Worm (Caenorhabditis elegans) whole organism, young adult: Measurements from ENCODE around the gene Y43F8B.28.

Source experiments
- C06A6.2 ChIP-seq: fragments of 200-800 bp; sonication (Bioruptor generic); conservative IDR thresholded peaks from 2 replicates; pipeline ENCODE4 v1.3.6; 2022; ENCODE audit warnings: missing genetic modification characterization, missing compliant biosample characterization
- D2030.7 ChIP-seq: fragments of 200-800 bp; sonication (Bioruptor generic); IDR thresholded peaks from 2 replicates; pipeline ENCODE4 v1.3.6; 2022; ENCODE audit warnings: missing genetic modification reagents, missing genetic modification characterization, missing compliant biosample characterization
- F22D6.2 ChIP-seq: sonication (generic microtip); optimal IDR thresholded peaks from 2 replicates; lab custom pipeline; 2016; ENCODE audit warnings: mild to moderate bottlenecking, missing genetic modification characterization, missing compliant biosample characterization
- ama-1 ChIP-seq, 3 experiments: fragments of 150-350 bp in 1 of 3; sonication (generic microtip) in 2 of 3; optimal IDR thresholded peaks; 2 replicates each; lab custom pipeline; 2014 to 2018; ENCODE audit warnings: missing biosample characterization in 2 of 3, missing genetic modification characterization in 2 of 3, missing genetic modification reagents in 2 of 3
- lin-35 ChIP-seq, 3 experiments: fragments of 150-350 bp in 2 of 3; sonication (generic microtip) in 1 of 3; optimal IDR thresholded peaks; 2 replicates each; lab custom pipeline; 2014 to 2018; ENCODE audit warnings: missing biosample characterization in 3 of 3, missing genetic modification characterization in 3 of 3, missing genetic modification reagents in 3 of 3
- nfya-2 ChIP-seq: fragments of 200-800 bp; sonication (Bioruptor generic); IDR thresholded peaks from 2 replicates; pipeline ENCODE4 v1.3.6; 2022; ENCODE audit warnings: missing genetic modification reagents, missing genetic modification characterization, missing compliant biosample characterization
- nhr-179 ChIP-seq: sonication (generic microtip); optimal IDR thresholded peaks from 2 replicates; lab custom pipeline; 2016; ENCODE audit warnings: mild to moderate bottlenecking, missing genetic modification characterization, missing compliant biosample characterization
- pbrm-1 ChIP-seq: fragments of 200-800 bp; sonication (Bioruptor generic); IDR thresholded peaks from 2 replicates; pipeline ENCODE4 v1.3.6; 2022; ENCODE audit warnings: missing genetic modification reagents, missing genetic modification characterization, missing compliant biosample characterization
- pha-4 ChIP-seq: fragments of 150-350 bp; sonication (generic microtip); optimal IDR thresholded peaks from 2 replicates; lab custom pipeline; 2014; ENCODE audit warnings: missing biosample characterization, missing genetic modification reagents, missing genetic modification characterization
- snpc-4 ChIP-seq, 5 experiments: fragments of 150-350 bp in 1 of 5; sonication (generic microtip) in 4 of 5; optimal IDR thresholded peaks; 2 replicates each; lab custom pipeline; 2014 to 2018; ENCODE audit warnings: missing genetic modification characterization in 5 of 5, missing biosample characterization in 3 of 5, antibody characterized with exemption in 2 of 5, mild to moderate bottlenecking in 2 of 5, missing compliant biosample characterization in 2 of 5, missing genotype in 2 of 5, moderate library complexity in 2 of 5, missing genetic modification reagents in 1 of 5
- unc-130 ChIP-seq: sonication (generic microtip); optimal IDR thresholded peaks from 2 replicates; lab custom pipeline; 2016; ENCODE audit warnings: missing genetic modification reagents, missing genetic modification characterization, missing compliant biosample characterization
- zfh-2 ChIP-seq: fragments of 200-800 bp; sonication (Bioruptor generic); conservative IDR thresholded peaks from 2 replicates; pipeline ENCODE4 v1.3.6; 2022; ENCODE audit warnings: missing genetic modification reagents, missing genetic modification characterization, missing compliant biosample characterization

DNA sequence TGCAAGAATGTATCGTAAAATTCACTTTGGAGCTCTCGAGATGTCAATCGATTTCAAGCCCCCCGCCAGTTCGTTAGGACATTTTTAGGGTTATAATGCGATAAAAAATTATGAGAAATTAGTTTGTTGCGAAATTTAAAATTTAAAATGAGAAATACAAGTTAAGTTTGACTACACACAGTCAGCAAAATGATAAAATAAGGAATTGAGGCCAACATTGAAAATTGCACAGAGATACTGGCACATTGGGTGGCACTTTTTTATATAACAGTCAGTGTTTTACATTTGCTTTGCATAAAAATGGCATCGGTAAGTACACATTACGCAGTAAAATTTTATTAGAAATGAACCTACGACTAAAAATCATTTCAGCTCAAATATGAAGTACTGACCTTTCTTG is 17.0 kb upstream of the Y43F8B.28 start, which contains the start of gene Y43F8B.12:
- TF ChIP-seq unc-130 (GFP tag; lab: Kevin White, UChicago) = no peak
- no peak for TF ChIP-seq pha-4 (tag; lab: Kevin White, UChicago)
- no peak for TF ChIP-seq snpc-4 (GFP tag; optimal IDR thresholded peaks at IDR 0.05; lab: Kevin White, UChicago)
- no peak for TF ChIP-seq snpc-4 (tag; optimal IDR thresholded peaks at IDR 0.05; lab: Kevin White, UChicago)
- TF ChIP-seq zfh-2 (GFP tag; lab: Robert Waterston, UW) = no peak
- no peak for TF ChIP-seq ama-1 (optimal IDR thresholded peaks at IDR 0.05; lab: Kevin White, UChicago)
- no peak for TF ChIP-seq ama-1 (GFP tag; optimal IDR thresholded peaks at IDR 0.05; lab: Kevin White, UChicago)
- no peak for TF ChIP-seq C06A6.2 (GFP tag; lab: Robert Waterston, UW)
- no peak for TF ChIP-seq nhr-179
- no peak for TF ChIP-seq F22D6.2
- no peak for TF ChIP-seq lin-35 (GFP tag; optimal IDR thresholded peaks at IDR 0.05; lab: Kevin White, UChicago)
- no peak for TF ChIP-seq D2030.7
- no peak for TF ChIP-seq nfya-2 (GFP tag; lab: Robert Waterston, UW)
- TF ChIP-seq pbrm-1 (GFP tag; lab: Robert Waterston, UW) = no peak
